Fruit fly (Drosophila melanogaster): ENCODE results near the gene CG7910.

The CG7910 gene

DNA sequence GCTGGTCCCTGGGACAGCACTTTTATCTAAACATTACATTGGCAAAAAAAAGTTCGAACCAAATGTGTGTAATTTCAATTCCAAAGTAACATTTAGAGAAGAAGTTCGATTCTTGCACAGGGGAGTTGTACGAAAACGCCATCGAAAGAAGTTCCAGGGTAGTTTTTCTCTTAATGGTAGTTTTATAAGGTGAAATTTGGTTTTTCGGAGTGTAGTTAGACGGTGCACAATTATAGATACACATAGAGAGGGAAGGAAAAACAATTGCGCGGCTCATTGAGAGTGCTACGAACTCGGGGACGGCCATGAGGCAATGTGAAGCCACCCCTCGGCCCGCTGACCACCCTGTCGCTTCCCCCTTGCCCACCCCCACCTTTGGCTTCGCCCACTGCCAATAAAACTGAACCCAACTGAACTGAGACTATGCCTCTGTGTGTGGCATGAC lies 23.2 kb downstream of the CG7910 start (continued):
- TF ChIP-seq D (optimal IDR thresholded peaks at IDR 0.05): no peak
- TF ChIP-seq D (GFP tag; optimal IDR thresholded peaks at IDR 0.05): peak; percentile 74
- peak; percentile 32 to 78 for TF ChIP-seq bsh (GFP tag; optimal IDR thresholded peaks at IDR 0.05)
- no peak for TF ChIP-seq lbe (GFP tag; optimal IDR thresholded peaks at IDR 0.05)
- peak; percentile 58 for TF ChIP-seq pnt (GFP tag; optimal IDR thresholded peaks at IDR 0.05)
- TF ChIP-seq Vsx1 (GFP tag; optimal IDR thresholded peaks at IDR 0.05): no peak
- peak; percentile 16 for TF ChIP-seq CG18011 (GFP tag; optimal IDR thresholded peaks at IDR 0.05)
- TF ChIP-seq CG2678 (tag; optimal IDR thresholded peaks at IDR 0.05): peak; percentile 81
- peak; percentile 51 for TF ChIP-seq cwo (GFP tag; optimal IDR thresholded peaks at IDR 0.05)
- TF ChIP-seq stc (GFP tag; IDR thresholded peaks at IDR 0.05): peak; percentile 82
- TF ChIP-seq lilli (GFP tag; optimal IDR thresholded peaks at IDR 0.05): peak; percentile 65
- TF ChIP-seq CG10366 (GFP tag; IDR thresholded peaks at IDR 0.05): peak; percentile 59
- no peak for TF ChIP-seq yki (optimal IDR thresholded peaks at IDR 0.05)
- no peak for TF ChIP-seq CG8478 (optimal IDR thresholded peaks at IDR 0.05)
- peak; percentile 61; the same call in 1 of the 2 replicates for TF ChIP-seq seq (GFP tag; IDR thresholded peaks at IDR 0.05)
- TF ChIP-seq sqz (GFP tag; optimal IDR thresholded peaks at IDR 0.05): no peak
- peak; percentile 78 for TF ChIP-seq gem (tag; optimal IDR thresholded peaks at IDR 0.05)
- TF ChIP-seq CG15696 (tag; optimal IDR thresholded peaks at IDR 0.05): peak; percentile 19
- peak; percentile 75 for TF ChIP-seq CG13424 (tag; optimal IDR thresholded peaks at IDR 0.05)
- peak; percentile 1 for TF ChIP-seq cato (GFP tag; optimal IDR thresholded peaks at IDR 0.05; ENCODE audit: borderline replicate concordance)
- peak; percentile 13 for TF ChIP-seq CG1792 (GFP tag; optimal IDR thresholded peaks at IDR 0.05)
- peak; percentile 49 for TF ChIP-seq abd-A (tag; optimal IDR thresholded peaks at IDR 0.05)
- TF ChIP-seq HLH54F (GFP tag; optimal IDR thresholded peaks at IDR 0.05): no peak
- TF ChIP-seq CG4424 (GFP tag; optimal IDR thresholded peaks at IDR 0.05): peak; percentile 63
- TF ChIP-seq mam (GFP tag; optimal IDR thresholded peaks at IDR 0.05): peak; percentile 74
- TF ChIP-seq CG6854 (GFP tag; optimal IDR thresholded peaks at IDR 0.05): no peak
- no peak for TF ChIP-seq Ravus (GFP tag; IDR thresholded peaks at IDR 0.05)
- TF ChIP-seq luna (GFP tag; optimal IDR thresholded peaks at IDR 0.05): no peak
- TF ChIP-seq p53 (GFP tag; optimal IDR thresholded peaks at IDR 0.05): no peak
- peak; percentile 57 for TF ChIP-seq CG12391 (tag; optimal IDR thresholded peaks at IDR 0.05)
- TF ChIP-seq CG13894 (tag; optimal IDR thresholded peaks at IDR 0.05): peak; percentile 71
- peak; percentile 70 for TF ChIP-seq CG7839 (tag; optimal IDR thresholded peaks at IDR 0.05)
- peak; percentile 71 for TF ChIP-seq CG6813 (GFP tag; optimal IDR thresholded peaks at IDR 0.05)
- TF ChIP-seq Sox102F (GFP tag; optimal IDR thresholded peaks at IDR 0.05): peak; percentile 79
- 0 out of 2 replicates have a peak, but pooled peaks have one; percentile 42 for TF ChIP-seq CG43689 (GFP tag; IDR thresholded peaks at IDR 0.05)
- TF ChIP-seq CG6272 (GFP tag; IDR thresholded peaks at IDR 0.05): peak; percentile 52; the same call in 1 of the 2 replicates
- peak; percentile 31 for TF ChIP-seq run (tag; optimal IDR thresholded peaks at IDR 0.05)
- TF ChIP-seq Xrp1 (GFP tag; IDR thresholded peaks at IDR 0.05): peak; percentile 68
- TF ChIP-seq en (GFP tag; optimal IDR thresholded peaks at IDR 0.05): peak; percentile 46
- TF ChIP-seq da (GFP tag; optimal IDR thresholded peaks at IDR 0.05): no peak
- no peak for TF ChIP-seq CG30020 (tag; optimal IDR thresholded peaks at IDR 0.05)
- no peak for TF ChIP-seq mirr (GFP tag; optimal IDR thresholded peaks at IDR 0.05)
- TF ChIP-seq B-H1 (GFP tag; IDR thresholded peaks at IDR 0.05): peak; percentile 46
- peak; percentile 38 for TF ChIP-seq Hand (GFP tag; optimal IDR thresholded peaks at IDR 0.05)
- peak; percentile 54; the same call in 1 of the 2 replicates for TF ChIP-seq CG7372 (GFP tag; IDR thresholded peaks at IDR 0.05)
- 0 out of 3 replicates have a peak, but pooled peaks have one; percentile 49 for TF ChIP-seq CG11456 (GFP tag; IDR thresholded peaks at IDR 0.05)
- TF ChIP-seq CG6175 (GFP tag; IDR thresholded peaks at IDR 0.05): peak; percentile 56; the same call in 2 of the 3 replicates
- peak; percentile 62 for TF ChIP-seq tio (GFP tag; optimal IDR thresholded peaks at IDR 0.05)
- no peak for TF ChIP-seq CG10431 (GFP tag; optimal IDR thresholded peaks at IDR 0.05)
- no peak for TF ChIP-seq CG10565 (GFP tag; optimal IDR thresholded peaks at IDR 0.05)
- peak; percentile 97 for TF ChIP-seq crol (GFP tag; IDR thresholded peaks at IDR 0.05)
